Fruit fly (Drosophila melanogaster): ENCODE data around the gene Ziz.

Gene Ziz

dm6 chr2L:7426326-7427066 is 69.6 kb downstream of the Ziz start, which contains the start of gene muc (continued):
- TF ChIP-seq CG10321 (GFP tag; IDR thresholded peaks at IDR 0.05) (no peak), CG17385 (GFP tag; optimal IDR thresholded peaks at IDR 0.05) (peak; percentile 36), slou (GFP tag; optimal IDR thresholded peaks at IDR 0.05) (peak; percentile 41), cas (GFP tag; IDR thresholded peaks at IDR 0.05) (no peak), Med (GFP tag) (peak; percentile 59), Sox102F (GFP tag; optimal IDR thresholded peaks at IDR 0.05) (peak; percentile 33), Tbp (GFP tag; optimal IDR thresholded peaks at IDR 0.05) (no peak), CG9817 (tag; optimal IDR thresholded peaks at IDR 0.05) (peak; percentile 47), kah (GFP tag; optimal IDR thresholded peaks at IDR 0.05) (peak; percentile 80), Hmr (GFP tag; optimal IDR thresholded peaks at IDR 0.05) (peak; percentile 77), CG10543 (GFP tag; optimal IDR thresholded peaks at IDR 0.05) (peak; percentile 8), CG14050 (GFP tag; IDR thresholded peaks at IDR 0.05) (no peak), CG34224 (GFP tag; IDR thresholded peaks at IDR 0.05; ENCODE audit: partially characterized antibody) (no peak), lmd (GFP tag; IDR thresholded peaks at IDR 0.05) (peak; percentile 40), CG1647 (GFP tag; optimal IDR thresholded peaks at IDR 0.05) (no peak), CG2712 (tag; optimal IDR thresholded peaks at IDR 0.05) (peak; percentile 54), NK7.1 (GFP tag; optimal IDR thresholded peaks at IDR 0.05) (no peak), CG8478 (optimal IDR thresholded peaks at IDR 0.05) (no peak), Atf3 (GFP tag; optimal IDR thresholded peaks at IDR 0.05) (no peak), CG30020 (tag; optimal IDR thresholded peaks at IDR 0.05) (peak; percentile 94), org-1 (GFP tag; optimal IDR thresholded peaks at IDR 0.05) (no peak), Doc3 (GFP tag; IDR thresholded peaks at IDR 0.05; ENCODE audit: partially characterized antibody) (peak; percentile 58), CkIIα-i1 (GFP tag; IDR thresholded peaks at IDR 0.05) (no peak), p53 (GFP tag; optimal IDR thresholded peaks at IDR 0.05) (no peak), Oli (tag; optimal IDR thresholded peaks at IDR 0.05) (peak; percentile 17), zf30C (GFP tag; optimal IDR thresholded peaks at IDR 0.05) (no peak), CG3163 (GFP tag; optimal IDR thresholded peaks at IDR 0.05) (no peak), run (tag; optimal IDR thresholded peaks at IDR 0.05) (no peak), CG3847 (GFP tag; IDR thresholded peaks at IDR 0.05) (peak; percentile 48; the same call in 1 of the 2 replicates), wek (GFP tag; optimal IDR thresholded peaks at IDR 0.05) (no peak), Vsx1 (GFP tag; optimal IDR thresholded peaks at IDR 0.05) (no peak), slp2 (GFP tag; optimal IDR thresholded peaks at IDR 0.05) (no peak), Asciz (GFP tag; optimal IDR thresholded peaks at IDR 0.05) (no peak), her (GFP tag; optimal IDR thresholded peaks at IDR 0.05) (no peak), tin (GFP tag; optimal IDR thresholded peaks at IDR 0.05) (peak; percentile 49), slbo (GFP tag; IDR thresholded peaks at IDR 0.05) (peak; percentile 60; the same call in 1 of the 2 replicates), ssp (GFP tag; IDR thresholded peaks at IDR 0.05) (peak; percentile 98), CG13287 (GFP tag; IDR thresholded peaks at IDR 0.05; ENCODE audit: partially characterized antibody) (peak; percentile 70), CG2875 (GFP tag; optimal IDR thresholded peaks at IDR 0.05) (no peak), CG12299 (tag; optimal IDR thresholded peaks at IDR 0.05) (no peak), Bgb (GFP tag; IDR thresholded peaks at IDR 0.05; ENCODE audit: partially characterized antibody) (peak; percentile 61), sqz (GFP tag; optimal IDR thresholded peaks at IDR 0.05) (no peak), CG10267 (tag; optimal IDR thresholded peaks at IDR 0.05) (peak; percentile 39), CG33213 (GFP tag; optimal IDR thresholded peaks at IDR 0.05) (peak; percentile 71), CHES-1-like (GFP tag; optimal IDR thresholded peaks at IDR 0.05) (no peak), CG17568 (GFP tag; optimal IDR thresholded peaks at IDR 0.05) (no peak), cg (GFP tag; optimal IDR thresholded peaks at IDR 0.05) (no peak), pita (GFP tag; optimal IDR thresholded peaks at IDR 0.05) (no peak), az2 (GFP tag; optimal IDR thresholded peaks at IDR 0.05) (peak; percentile 36), Dp (GFP tag; optimal IDR thresholded peaks at IDR 0.05) (peak; percentile 49)

Data from whole organism, embryonic.